In the genomic region with DNA sequence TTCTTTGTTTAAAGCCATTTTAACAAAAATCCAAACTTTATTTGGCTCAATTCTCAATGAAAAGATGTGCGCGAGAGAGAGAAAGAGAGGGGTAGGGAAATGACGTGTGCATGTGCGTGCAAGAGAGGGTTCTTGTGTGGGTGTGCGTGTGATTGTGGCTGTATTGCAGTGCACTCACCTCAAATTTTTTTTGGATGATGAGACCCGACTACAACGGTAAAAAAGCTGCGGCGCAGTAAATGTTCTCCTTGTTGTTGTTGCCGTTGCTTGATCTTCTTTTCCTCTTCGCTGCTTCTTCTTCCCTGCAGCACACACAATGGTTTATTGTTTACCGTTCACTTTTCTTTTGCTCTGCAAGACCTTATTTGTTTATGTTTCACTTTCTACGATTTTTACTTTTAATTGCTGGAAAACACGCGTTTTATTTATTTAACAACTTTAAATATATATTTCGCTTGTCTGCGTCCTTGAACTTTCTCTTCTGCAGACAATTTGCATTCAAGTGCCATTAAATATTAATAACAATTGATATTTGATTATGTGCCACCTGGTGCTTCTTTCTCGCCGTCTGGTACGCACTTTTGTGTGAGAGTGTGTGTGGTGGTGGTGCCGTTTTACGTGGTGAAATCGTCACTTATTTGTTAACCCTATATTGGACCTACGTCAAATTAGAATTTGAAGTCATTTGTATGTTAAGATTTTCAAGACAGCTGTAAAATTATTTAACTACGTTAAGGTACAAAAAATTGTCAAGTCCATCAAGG, we compare ENCODE assay signal across 6 fruit fly cellular contexts.
TF ChIP-seq lines count a peak whose summit lies in the region.

No protein-coding gene starts in this region.

- no peak for TF ChIP-seq CTCF in whole organism, embryonic (GFP tag; optimal IDR thresholded peaks at IDR 0.05; lab: Kevin White, UChicago)

TF ChIP-seq in whole organism, 6 proteins besides CTCF, POLR2A, EP300 and RAD21:
- no peak for TF ChIP-seq psq (optimal IDR thresholded peaks at IDR 0.05; lab: Kevin White, UChicago)
- TF ChIP-seq EcR (GFP tag; optimal IDR thresholded peaks at IDR 0.05; lab: Kevin White, UChicago), result peak; percentile 74 to 77
- TF ChIP-seq usp (GFP tag; optimal IDR thresholded peaks at IDR 0.05; lab: Kevin White, UChicago), result no peak

TF ChIP-seq in whole organism, adult, 20 proteins besides CTCF, POLR2A, EP300 and RAD21:
- no peak for TF ChIP-seq Crg-1 (GFP tag; optimal IDR thresholded peaks at IDR 0.05; lab: Kevin White, UChicago)
- TF ChIP-seq bab1 (GFP tag; optimal IDR thresholded peaks at IDR 0.05; lab: Kevin White, UChicago), result no peak
- no peak for TF ChIP-seq CG7101 (tag; optimal IDR thresholded peaks at IDR 0.05; lab: Kevin White, UChicago)
- no peak for TF ChIP-seq Mnt (GFP tag; optimal IDR thresholded peaks at IDR 0.05; lab: Kevin White, UChicago)
- no peak for TF ChIP-seq Hr96 (GFP tag; optimal IDR thresholded peaks at IDR 0.05; lab: Kevin White, UChicago)
- peak; percentile 87 for TF ChIP-seq ovo (GFP tag; optimal IDR thresholded peaks at IDR 0.05; lab: Kevin White, UChicago)
- TF ChIP-seq tj (GFP tag; optimal IDR thresholded peaks at IDR 0.05; lab: Kevin White, UChicago), result peak; percentile 2
- TF ChIP-seq pad (GFP tag; optimal IDR thresholded peaks at IDR 0.05; lab: Kevin White, UChicago), result peak; percentile 83
- TF ChIP-seq kay (GFP tag; lab: Kevin White, UChicago; ENCODE audit: borderline replicate concordance), result no peak
TF ChIP-seq in whole organism, adult: peak in this region for 3.

TF ChIP-seq in whole organism, embryonic, 481 proteins besides CTCF, POLR2A, EP300 and RAD21 (continues in another document):
- TF ChIP-seq jumu (GFP tag; optimal IDR thresholded peaks at IDR 0.05; lab: Kevin White, UChicago) (no peak), ftz-f1 (GFP tag; optimal IDR thresholded peaks at IDR 0.05; lab: Kevin White, UChicago) (no peak), CG8924 (tag; optimal IDR thresholded peaks at IDR 0.05; lab: Kevin White, UChicago) (peak; percentile 10), Vsx1 (GFP tag; optimal IDR thresholded peaks at IDR 0.05; lab: Kevin White, UChicago) (no peak), sim (GFP tag; IDR thresholded peaks at IDR 0.05; lab: Robert Waterston, UW) (no peak), Antp (GFP tag; optimal IDR thresholded peaks at IDR 0.05; lab: Kevin White, UChicago) (no peak), CG9797 (GFP tag; optimal IDR thresholded peaks at IDR 0.05; lab: Kevin White, UChicago) (no peak), CG2678 (tag; optimal IDR thresholded peaks at IDR 0.05; lab: Kevin White, UChicago) (peak; percentile 32), Lpt (GFP tag; optimal IDR thresholded peaks at IDR 0.05; lab: Kevin White, UChicago) (no peak), NK7.1 (GFP tag; optimal IDR thresholded peaks at IDR 0.05; lab: Kevin White, UChicago) (no peak), CG4360 (GFP tag; IDR thresholded peaks at IDR 0.05; lab: Robert Waterston, UW) (peak; percentile 80), sens (GFP tag; lab: Kevin White, UChicago) (peak; percentile 67), CG2202 (tag; optimal IDR thresholded peaks at IDR 0.05; lab: Kevin White, UChicago) (no peak), klu (GFP tag; IDR thresholded peaks at IDR 0.05; lab: Robert Waterston, UW) (no peak), CG4424 (GFP tag; optimal IDR thresholded peaks at IDR 0.05; lab: Kevin White, UChicago) (no peak), CG9817 (tag; optimal IDR thresholded peaks at IDR 0.05; lab: Kevin White, UChicago) (no peak), caup (GFP tag; optimal IDR thresholded peaks at IDR 0.05; lab: Kevin White, UChicago; ENCODE audit: severe bottlenecking) (no peak), Atf6 (GFP tag; IDR thresholded peaks at IDR 0.05; lab: Robert Waterston, UW) (no peak), CG6689 (GFP tag; IDR thresholded peaks at IDR 0.05; lab: Robert Waterston, UW) (no peak)

TF ChIP-seq in whole organism, prepupa, 60 proteins besides CTCF, POLR2A, EP300 and RAD21 (continues in another document):
- TF ChIP-seq cyc (GFP tag; optimal IDR thresholded peaks at IDR 0.05; lab: Kevin White, UChicago), result no peak
- TF ChIP-seq Hr39 (GFP tag; optimal IDR thresholded peaks at IDR 0.05; lab: Kevin White, UChicago), result no peak
- peak; percentile 85 for TF ChIP-seq svp (GFP tag; lab: Kevin White, UChicago)
- TF ChIP-seq achi (GFP tag; optimal IDR thresholded peaks at IDR 0.05; lab: Kevin White, UChicago), result no peak
- TF ChIP-seq CG32006 (GFP tag; optimal IDR thresholded peaks at IDR 0.05; lab: Kevin White, UChicago), result no peak
- TF ChIP-seq Blimp-1 (GFP tag; optimal IDR thresholded peaks at IDR 0.05; lab: Kevin White, UChicago), result peak; percentile 89
- TF ChIP-seq vri (GFP tag; optimal IDR thresholded peaks at IDR 0.05; lab: Kevin White, UChicago), result peak; percentile 43
- TF ChIP-seq CG31627 (GFP tag; optimal IDR thresholded peaks at IDR 0.05; lab: Kevin White, UChicago), result no peak
- no peak for TF ChIP-seq Sox15 (GFP tag; optimal IDR thresholded peaks at IDR 0.05; lab: Kevin White, UChicago)
- TF ChIP-seq CG8319 (GFP tag; optimal IDR thresholded peaks at IDR 0.05; lab: Kevin White, UChicago), result no peak
- no peak for TF ChIP-seq Ets96B (tag; optimal IDR thresholded peaks at IDR 0.05; lab: Kevin White, UChicago)
- TF ChIP-seq CG7368 (GFP tag; optimal IDR thresholded peaks at IDR 0.05; lab: Kevin White, UChicago), result no peak
- no peak for TF ChIP-seq net (GFP tag; optimal IDR thresholded peaks at IDR 0.05; lab: Kevin White, UChicago)
- peak; percentile 37 for TF ChIP-seq Met (GFP tag; optimal IDR thresholded peaks at IDR 0.05; lab: Kevin White, UChicago)
- TF ChIP-seq CG6854 (GFP tag; optimal IDR thresholded peaks at IDR 0.05; lab: Kevin White, UChicago), result peak; percentile 5
- TF ChIP-seq dsx (GFP tag; optimal IDR thresholded peaks at IDR 0.05; lab: Kevin White, UChicago; ENCODE audit: poor library complexity, severe bottlenecking), result no peak
- no peak for TF ChIP-seq Eip75B (GFP tag; optimal IDR thresholded peaks at IDR 0.05; lab: Kevin White, UChicago)
- TF ChIP-seq lz (GFP tag; optimal IDR thresholded peaks at IDR 0.05; lab: Kevin White, UChicago), result peak; percentile 20
- TF ChIP-seq CG6276 (GFP tag; optimal IDR thresholded peaks at IDR 0.05; lab: Kevin White, UChicago), result no peak

TF ChIP-seq in whole organism, pupa, 21 proteins besides CTCF, POLR2A, EP300 and RAD21:
- TF ChIP-seq Snoo (tag; optimal IDR thresholded peaks at IDR 0.05; lab: Kevin White, UChicago) (no peak), D1 (tag; optimal IDR thresholded peaks at IDR 0.05; lab: Kevin White, UChicago) (no peak), EcR (GFP tag; optimal IDR thresholded peaks at IDR 0.05; lab: Kevin White, UChicago) (peak; percentile 88), CG10348 (GFP tag; IDR thresholded peaks at IDR 0.05; lab: Robert Waterston, UW) (no peak), fd96Ca (GFP tag; IDR thresholded peaks at IDR 0.05; lab: Robert Waterston, UW) (no peak), CG4496 (GFP tag; IDR thresholded peaks at IDR 0.05; lab: Robert Waterston, UW) (peak; percentile 16; the same call in 1 of the 3 replicates), CG8159 (tag; optimal IDR thresholded peaks at IDR 0.05; lab: Kevin White, UChicago) (no peak)
TF ChIP-seq in whole organism, pupa: peak in this region for 2.

TF ChIP-seq in whole organism, wandering third instar larva, 38 proteins besides CTCF, POLR2A, EP300 and RAD21 (continues in another document):
- no peak for TF ChIP-seq CG32264 (GFP tag; optimal IDR thresholded peaks at IDR 0.05; lab: Kevin White, UChicago)
- TF ChIP-seq Hnf4 (GFP tag; optimal IDR thresholded peaks at IDR 0.05; lab: Kevin White, UChicago), result peak; percentile 15
- peak; percentile 10 for TF ChIP-seq Rel (GFP tag; optimal IDR thresholded peaks at IDR 0.05; lab: Kevin White, UChicago)
- TF ChIP-seq Rel (tag; optimal IDR thresholded peaks at IDR 0.05; lab: Kevin White, UChicago), result peak; percentile 60
- no peak for TF ChIP-seq Sp1 (GFP tag; optimal IDR thresholded peaks at IDR 0.05; lab: Kevin White, UChicago)
- TF ChIP-seq Abd-B (GFP tag; optimal IDR thresholded peaks at IDR 0.05; lab: Kevin White, UChicago), result no peak
- TF ChIP-seq Dif (GFP tag; optimal IDR thresholded peaks at IDR 0.05; lab: Kevin White, UChicago; ENCODE audit: partially characterized antibody), result no peak
- no peak for TF ChIP-seq fru (GFP tag; optimal IDR thresholded peaks at IDR 0.05; lab: Kevin White, UChicago)
- no peak for TF ChIP-seq Dfd (GFP tag; optimal IDR thresholded peaks at IDR 0.05; lab: Kevin White, UChicago)
- TF ChIP-seq br (GFP tag; optimal IDR thresholded peaks at IDR 0.05; lab: Kevin White, UChicago), result peak; percentile 19
- TF ChIP-seq Mio (GFP tag; optimal IDR thresholded peaks at IDR 0.05; lab: Kevin White, UChicago), result no peak
- no peak for TF ChIP-seq sage (GFP tag; optimal IDR thresholded peaks at IDR 0.05; lab: Kevin White, UChicago)
- TF ChIP-seq foxo (GFP tag; optimal IDR thresholded peaks at IDR 0.05; lab: Kevin White, UChicago), result no peak
- no peak for TF ChIP-seq GATAd (GFP tag; optimal IDR thresholded peaks at IDR 0.05; lab: Kevin White, UChicago)
- TF ChIP-seq Hr78 (GFP tag; optimal IDR thresholded peaks at IDR 0.05; lab: Kevin White, UChicago), result no peak
- TF ChIP-seq HLH106 (tag; optimal IDR thresholded peaks at IDR 0.05; lab: Kevin White, UChicago), result no peak
- TF ChIP-seq rgr (GFP tag; optimal IDR thresholded peaks at IDR 0.05; lab: Kevin White, UChicago), result no peak
- no peak for TF ChIP-seq CrebA (GFP tag; optimal IDR thresholded peaks at IDR 0.05; lab: Kevin White, UChicago; ENCODE audit: borderline replicate concordance)
- no peak for TF ChIP-seq lola (GFP tag; optimal IDR thresholded peaks at IDR 0.05; lab: Kevin White, UChicago)
- peak; percentile 46 for TF ChIP-seq psq (GFP tag; optimal IDR thresholded peaks at IDR 0.05; lab: Kevin White, UChicago)
- TF ChIP-seq woc (GFP tag; optimal IDR thresholded peaks at IDR 0.05; lab: Kevin White, UChicago), result peak; percentile 7
- no peak for TF ChIP-seq pan (optimal IDR thresholded peaks at IDR 0.05; lab: Kevin White, UChicago)
- TF ChIP-seq Vsx2 (GFP tag; optimal IDR thresholded peaks at IDR 0.05; lab: Kevin White, UChicago; ENCODE audit: partially characterized antibody), result no peak
- peak; percentile 20 for TF ChIP-seq Hr83 (GFP tag; optimal IDR thresholded peaks at IDR 0.05; lab: Kevin White, UChicago; ENCODE audit: poor library complexity, severe bottlenecking)
- no peak for TF ChIP-seq CG9705 (GFP tag; optimal IDR thresholded peaks at IDR 0.05; lab: Kevin White, UChicago)
- TF ChIP-seq tai (GFP tag; optimal IDR thresholded peaks at IDR 0.05; lab: Kevin White, UChicago), result no peak
- TF ChIP-seq dl (GFP tag; optimal IDR thresholded peaks at IDR 0.05; lab: Kevin White, UChicago; ENCODE audit: insufficient read depth in 1 of 2, partially characterized antibody in 2 of 2), result peak in 1 of 2 experiments; percentile 10
- no peak for TF ChIP-seq sv (GFP tag; optimal IDR thresholded peaks at IDR 0.05; lab: Kevin White, UChicago)
- no peak for TF ChIP-seq N (GFP tag; optimal IDR thresholded peaks at IDR 0.05; lab: Kevin White, UChicago)
- TF ChIP-seq usp (GFP tag; optimal IDR thresholded peaks at IDR 0.05; lab: Kevin White, UChicago), result no peak
- TF ChIP-seq jim (GFP tag; optimal IDR thresholded peaks at IDR 0.05; lab: Kevin White, UChicago), result no peak
- TF ChIP-seq ey (GFP tag; optimal IDR thresholded peaks at IDR 0.05; lab: Kevin White, UChicago), result no peak
